Fruit fly (Drosophila melanogaster) whole organism, embryonic: ENCODE measurements around the gene east.

Experiments
- CG11723 ChIP-seq: fragments of 200-800 bp; sonication (Bioruptor generic); optimal IDR thresholded peaks from 2 replicates; lab custom pipeline; 2017; ENCODE audit warnings: missing biosample characterization, mild to moderate bottlenecking, missing genetic modification characterization
- CG14860 ChIP-seq: fragments of 200-800 bp; sonication (Bioruptor generic); IDR thresholded peaks from 3 replicates; pipeline ENCODE4 v1.3.6; 2022; ENCODE audit warnings: missing biosample characterization, missing genetic modification characterization; ENCODE audit not compliant: partially characterized antibody
- CG2875 ChIP-seq: fragments of 200-800 bp; sonication (Bioruptor generic); optimal IDR thresholded peaks from 2 replicates; lab custom pipeline; 2017; ENCODE audit warnings: missing biosample characterization, mild to moderate bottlenecking, missing genetic modification characterization, missing genetic modification reagents
- CG6175 ChIP-seq: fragments of 200-800 bp; sonication (Bioruptor generic); IDR thresholded peaks from 3 replicates; pipeline ENCODE4 v1.3.6; 2022; ENCODE audit warnings: missing biosample characterization, missing genetic modification characterization
- Fer1 ChIP-seq: fragments of 200-800 bp; sonication (Bioruptor generic); optimal IDR thresholded peaks from 2 replicates; lab custom pipeline; 2017; ENCODE audit warnings: missing biosample characterization, mild to moderate bottlenecking, missing genetic modification characterization
- maf-S ChIP-seq: fragments of 200-800 bp; sonication (Bioruptor generic); optimal IDR thresholded peaks from 2 replicates; lab custom pipeline; 2016; ENCODE audit warnings: missing biosample characterization, missing genetic modification characterization
- peb ChIP-seq: fragments of 200-800 bp; sonication (Bioruptor generic); IDR thresholded peaks from 2 replicates; pipeline ENCODE4 v1.3.6; 2022; ENCODE audit warnings: missing biosample characterization, missing genetic modification characterization

DNA sequence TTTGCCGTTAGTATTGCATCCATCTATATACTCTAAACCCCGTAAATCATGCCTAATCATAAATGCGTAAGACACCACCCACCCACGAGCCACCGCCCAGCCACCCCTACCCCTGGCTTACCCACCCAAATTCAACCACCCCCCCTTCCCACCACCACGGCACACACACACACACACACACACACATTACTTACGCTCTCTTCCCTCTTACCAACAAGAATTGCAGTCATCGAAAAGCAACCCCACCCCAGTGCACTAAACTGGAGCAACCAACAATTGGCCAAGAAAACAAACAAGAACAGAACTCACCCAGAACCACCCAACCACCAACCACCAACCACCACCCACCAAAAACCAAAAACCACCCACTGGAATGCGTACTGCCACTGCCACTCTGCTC lies 16.5 kb upstream of the east start:
- TF ChIP-seq Fer1 (GFP tag; lab: Kevin White, UChicago) = no peak
- TF ChIP-seq CG11723 (GFP tag; lab: Kevin White, UChicago) = no peak
- no peak for TF ChIP-seq maf-S (GFP tag; lab: Kevin White, UChicago)
- TF ChIP-seq CG14860 = no peak
- TF ChIP-seq CG2875 (GFP tag; lab: Kevin White, UChicago) = no peak
- no peak for TF ChIP-seq CG6175
- TF ChIP-seq peb (GFP tag; lab: Robert Waterston, UW) = no peak
